Worm (Caenorhabditis elegans): Measurements from ENCODE around the gene glb-29.

DNA sequence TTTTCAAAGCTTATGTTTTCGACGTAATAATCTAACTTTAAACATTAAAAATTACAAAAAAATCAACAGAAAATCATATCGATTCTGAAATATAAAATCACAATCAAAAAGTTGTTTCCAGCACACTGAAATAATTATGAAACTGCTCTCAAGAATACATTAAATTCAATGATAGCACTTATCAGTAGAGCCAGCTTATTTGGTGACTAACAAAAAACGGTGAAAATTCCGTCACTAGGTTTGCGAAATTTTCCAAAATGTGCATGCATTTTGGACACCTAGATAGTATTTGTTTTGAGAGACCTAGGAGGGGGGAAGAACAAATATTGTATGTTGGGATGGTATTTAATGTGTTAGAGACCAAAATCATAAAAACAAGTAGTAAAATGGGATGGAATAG, 54.2 kb downstream of the glb-29 start:
- TF ChIP-seq him-1 (tag; optimal IDR thresholded peaks at IDR 0.05) (no peak), dao-5 (tag; optimal IDR thresholded peaks at IDR 0.05) (no peak)
